Worm (Caenorhabditis elegans): ENCODE measurements around the gene F23F1.10.

The F23F1.10 gene

ce11 chrII:21953-22352 is 19.8 kb downstream of the F23F1.10 start:
- TF ChIP-seq unc-62 (GFP tag; optimal IDR thresholded peaks at IDR 0.05) = no peak

- TF ChIP-seq unc-62 (GFP tag; optimal IDR thresholded peaks at IDR 0.05) = no peak
Measured at ce11 chrII:19238-19637, 22.5 kb downstream of the F23F1.10 start, which contains the start of gene gmeb-1. gmeb-1 (plus strand) TSS chrII:19538.

- no peak for TF ChIP-seq unc-62 (GFP tag; optimal IDR thresholded peaks at IDR 0.05)
Measured at ce11 chrII:18787-19186, 23.0 kb downstream of the F23F1.10 start.

ce11 chrII:12685-13084 is 29.1 kb downstream of the F23F1.10 start, which contains the start of gene best-3:
best-3 (plus strand) TSS chrII:12985.
- no peak for TF ChIP-seq unc-62 (GFP tag; optimal IDR thresholded peaks at IDR 0.05)

ce11 chrII:11783-12182 is 30.0 kb downstream of the F23F1.10 start, which contains the start of gene best-4:
best-4 (minus strand) TSS chrII:11883.
- no peak for TF ChIP-seq unc-62 (GFP tag; optimal IDR thresholded peaks at IDR 0.05)

- TF ChIP-seq unc-62 (GFP tag; optimal IDR thresholded peaks at IDR 0.05) = no peak
Measured at ce11 chrII:8212-8611, 33.6 kb downstream of the F23F1.10 start.

ce11 chrII:6349-6748 is 35.4 kb downstream of the F23F1.10 start, which contains the start of gene osta-1:
osta-1 (plus strand) TSS chrII:6657.
- no peak for TF ChIP-seq unc-62 (GFP tag; optimal IDR thresholded peaks at IDR 0.05)

ce11 chrII:4793-5192 is 37.0 kb downstream of the F23F1.10 start:
- TF ChIP-seq unc-62 (GFP tag; optimal IDR thresholded peaks at IDR 0.05) = no peak

ce11 chrII:1334-1898 is 40.4 kb downstream of the F23F1.10 start, which contains the start of gene 2L52.1:
2L52.1 (plus strand) TSS chrII:1848.
- TF ChIP-seq unc-62 (GFP tag; optimal IDR thresholded peaks at IDR 0.05) = no peak

ce11 chrII:586-985 is 41.2 kb downstream of the F23F1.10 start:
- TF ChIP-seq unc-62 (GFP tag; optimal IDR thresholded peaks at IDR 0.05) = no peak

All from whole organism, dauer.